Worm (Caenorhabditis elegans): ENCODE measurements around the gene magi-1.

ce11 chrIV:11700752-11701151 lies 14.1 kb upstream of the magi-1 start, which contains the start of gene dpy-20:
- TF ChIP-seq ztf-4 (tag; optimal IDR thresholded peaks at IDR 0.05) (no peak), ceh-82 (tag; optimal IDR thresholded peaks at IDR 0.05) (no peak), lin-39 (tag; optimal IDR thresholded peaks at IDR 0.05) (no peak), elt-3 (tag; optimal IDR thresholded peaks at IDR 0.05) (no peak), ceh-16 (tag; optimal IDR thresholded peaks at IDR 0.05) (no peak), nhr-12 (tag; optimal IDR thresholded peaks at IDR 0.05) (no peak), fkh-10 (GFP tag; optimal IDR thresholded peaks at IDR 0.05) (no peak), nhr-43 (tag; optimal IDR thresholded peaks at IDR 0.05; ENCODE audit: poor library complexity, severe bottlenecking) (no peak)

Data from whole organism, L3 larva.